Fruit fly (Drosophila melanogaster) whole organism, embryonic: ENCODE data around the gene Kaz1-ORFB.

Experiments used
- Ada2b ChIP-seq: fragments of 200-800 bp; sonication (Bioruptor generic); IDR thresholded peaks from 2 replicates; pipeline ENCODE4 v1.3.6; 2022; ENCODE audit warnings: missing biosample characterization, missing genetic modification characterization
- Atf3 ChIP-seq: fragments of 200-800 bp; sonication (Bioruptor generic); optimal IDR thresholded peaks from 3 replicates; lab custom pipeline; 2016; ENCODE audit warnings: missing biosample characterization, missing genetic modification characterization
- BEAF-32 ChIP-seq: fragments of 200-800 bp; sonication (Bioruptor generic); optimal IDR thresholded peaks from 3 replicates; lab custom pipeline; 2017; ENCODE audit warnings: missing biosample characterization, missing genetic modification characterization, mild to moderate bottlenecking, moderate library complexity, missing genetic modification reagents
- Bgb ChIP-seq: fragments of 200-800 bp; sonication (Bioruptor generic); IDR thresholded peaks from 2 replicates; pipeline ENCODE4 v1.3.6; 2022; ENCODE audit warnings: missing biosample characterization, missing genetic modification characterization; ENCODE audit not compliant: partially characterized antibody
- BtbVII ChIP-seq: fragments of 200-800 bp; sonication (Bioruptor generic); optimal IDR thresholded peaks from 3 replicates; lab custom pipeline; 2017; ENCODE audit warnings: missing biosample characterization, mild to moderate bottlenecking, missing genetic modification characterization
- CG10267 ChIP-seq: fragments of 200-800 bp; sonication (Bioruptor generic); optimal IDR thresholded peaks from 2 replicates; lab custom pipeline; 2018; ENCODE audit warnings: missing biosample characterization, mild to moderate bottlenecking, missing genetic modification characterization, moderate library complexity
- CG12155 ChIP-seq: fragments of 200-800 bp; sonication (Bioruptor generic); optimal IDR thresholded peaks from 3 replicates; lab custom pipeline; 2016; ENCODE audit warnings: missing biosample characterization, missing genetic modification characterization
- CG12659 ChIP-seq: fragments of 200-800 bp; sonication (Bioruptor generic); optimal IDR thresholded peaks from 3 replicates; lab custom pipeline; 2017; ENCODE audit warnings: mild to moderate bottlenecking, missing biosample characterization, missing genetic modification reagents, missing genetic modification characterization
- CG13287 ChIP-seq: fragments of 200-800 bp; sonication (Bioruptor generic); IDR thresholded peaks from 2 replicates; pipeline ENCODE4 v1.3.6; 2022; ENCODE audit warnings: missing biosample characterization, missing genetic modification characterization; ENCODE audit not compliant: partially characterized antibody
- CG14710 ChIP-seq: fragments of 200-800 bp; sonication (Bioruptor generic); optimal IDR thresholded peaks from 3 replicates; lab custom pipeline; 2019; ENCODE audit warnings: missing biosample characterization, mild to moderate bottlenecking, missing genetic modification characterization, moderate library complexity
- CG15514 ChIP-seq: fragments of 200-800 bp; sonication (Bioruptor generic); optimal IDR thresholded peaks from 3 replicates; lab custom pipeline; 2017; ENCODE audit warnings: missing biosample characterization, missing genetic modification characterization, mild to moderate bottlenecking, moderate library complexity, missing genetic modification reagents
- CG17612 ChIP-seq: fragments of 200-800 bp; sonication (Bioruptor generic); IDR thresholded peaks from 2 replicates; pipeline ENCODE4 v1.3.6; 2022; ENCODE audit warnings: missing biosample characterization, missing genetic modification characterization
- CG18619 ChIP-seq: fragments of 200-800 bp; sonication (Bioruptor generic); optimal IDR thresholded peaks from 3 replicates; lab custom pipeline; 2017; ENCODE audit warnings: missing biosample characterization, mild to moderate bottlenecking, missing genetic modification characterization
- CG2116 ChIP-seq: fragments of 200-800 bp; sonication (Bioruptor generic); optimal IDR thresholded peaks from 3 replicates; lab custom pipeline; 2018; ENCODE audit warnings: missing biosample characterization, mild to moderate bottlenecking, missing genetic modification characterization
- CG34224 ChIP-seq: fragments of 200-800 bp; sonication (Bioruptor generic); IDR thresholded peaks from 3 replicates; pipeline ENCODE4 v1.3.6; 2022; ENCODE audit warnings: missing biosample characterization, missing genetic modification characterization; ENCODE audit not compliant: partially characterized antibody
- CG42726 ChIP-seq: fragments of 200-800 bp; sonication (Bioruptor generic); IDR thresholded peaks from 2 replicates; pipeline ENCODE4 v1.3.6; 2022; ENCODE audit warnings: missing biosample characterization, missing genetic modification characterization; ENCODE audit not compliant: partially characterized antibody
- CG9215 ChIP-seq: fragments of 200-800 bp; sonication (Bioruptor generic); IDR thresholded peaks from 2 replicates; pipeline ENCODE4 v1.3.6; 2022; ENCODE audit warnings: missing biosample characterization, missing genetic modification characterization
- Dll ChIP-seq: fragments of 200-800 bp; sonication (Bioruptor generic); IDR thresholded peaks from 4 replicates; pipeline ENCODE4 v1.3.6; 2022; ENCODE audit warnings: missing biosample characterization, missing genetic modification characterization; ENCODE audit not compliant: partially characterized antibody
- Dp ChIP-seq: fragments of 200-800 bp; sonication (Bioruptor generic); optimal IDR thresholded peaks from 2 replicates; lab custom pipeline; 2018; ENCODE audit warnings: missing biosample characterization, mild to moderate bottlenecking, missing genetic modification characterization, moderate library complexity
- H15 ChIP-seq: fragments of 200-800 bp; sonication (Bioruptor generic); IDR thresholded peaks from 3 replicates; pipeline ENCODE4 v1.3.6; 2022; ENCODE audit warnings: missing biosample characterization, missing genetic modification characterization
- HmgZ ChIP-seq: fragments of 200-800 bp; sonication (Bioruptor generic); optimal IDR thresholded peaks from 2 replicates; lab custom pipeline; 2018; ENCODE audit warnings: missing biosample characterization, mild to moderate bottlenecking, missing genetic modification characterization
- Lpt ChIP-seq: fragments of >200 bp; optimal IDR thresholded peaks from 2 replicates; lab custom pipeline; 2018; ENCODE audit warnings: missing biosample characterization, missing genetic modification characterization
- MBD-R2 ChIP-seq: fragments of 200-800 bp; sonication (Bioruptor generic); IDR thresholded peaks from 2 replicates; pipeline ENCODE4 v1.3.6; 2022; ENCODE audit warnings: missing biosample characterization, missing genetic modification characterization
- MESR4 ChIP-seq: fragments of 200-800 bp; sonication (Bioruptor generic); optimal IDR thresholded peaks from 2 replicates; lab custom pipeline; 2018; ENCODE audit warnings: missing biosample characterization, mild to moderate bottlenecking, missing genetic modification characterization, moderate library complexity
- Nf-YB ChIP-seq: fragments of 200-800 bp; sonication (Bioruptor generic); optimal IDR thresholded peaks from 3 replicates; lab custom pipeline; 2019; ENCODE audit warnings: missing biosample characterization, mild to moderate bottlenecking, missing genetic modification characterization, moderate library complexity
- Sin3A ChIP-seq: fragments of >200 bp; optimal IDR thresholded peaks from 2 replicates; lab custom pipeline; 2018
- Sry-β ChIP-seq: fragments of 200-800 bp; sonication (Bioruptor generic); optimal IDR thresholded peaks from 2 replicates; lab custom pipeline; 2018; ENCODE audit warnings: missing biosample characterization, mild to moderate bottlenecking, missing genetic modification characterization, moderate library complexity
- Sry-δ ChIP-seq: fragments of 200-800 bp; sonication (Bioruptor generic); optimal IDR thresholded peaks from 2 replicates; lab custom pipeline; 2016; ENCODE audit warnings: missing biosample characterization, missing genetic modification characterization
- Vsx1 ChIP-seq: fragments of 200-800 bp; sonication (Bioruptor generic); optimal IDR thresholded peaks from 2 replicates; lab custom pipeline; 2017; ENCODE audit warnings: missing biosample characterization, mild to moderate bottlenecking, missing genetic modification characterization, missing genetic modification reagents
- Xbp1 ChIP-seq: fragments of 200-800 bp; sonication (Bioruptor generic); optimal IDR thresholded peaks from 3 replicates; lab custom pipeline; 2016; ENCODE audit warnings: missing biosample characterization, mild to moderate bottlenecking, missing genetic modification characterization
- amos ChIP-seq: fragments of 200-800 bp; sonication (Bioruptor generic); IDR thresholded peaks from 2 replicates; pipeline ENCODE4 v1.3.6; 2022; ENCODE audit warnings: missing biosample characterization, missing genetic modification characterization; ENCODE audit not compliant: partially characterized antibody
- bbx ChIP-seq: fragments of 200-800 bp; sonication (Bioruptor generic); IDR thresholded peaks from 2 replicates; pipeline ENCODE4 v1.3.6; 2022; ENCODE audit warnings: missing biosample characterization, missing genetic modification characterization; ENCODE audit not compliant: partially characterized antibody
- bowl ChIP-seq: fragments of 200-800 bp; sonication (Bioruptor generic); IDR thresholded peaks from 2 replicates; pipeline ENCODE4 v1.3.6; 2022; ENCODE audit warnings: missing biosample characterization, missing genetic modification characterization
- chm ChIP-seq: fragments of 200-800 bp; sonication (Bioruptor generic); IDR thresholded peaks from 2 replicates; pipeline ENCODE4 v1.3.6; 2022; ENCODE audit warnings: missing biosample characterization, missing genetic modification characterization
- croc ChIP-seq: fragments of 200-800 bp; sonication (Bioruptor generic); conservative IDR thresholded peaks from 3 replicates; pipeline ENCODE4 v1.3.6; 2022; ENCODE audit warnings: missing biosample characterization, missing genetic modification characterization
- dysf ChIP-seq: fragments of 200-800 bp; sonication (Bioruptor generic); IDR thresholded peaks from 3 replicates; pipeline ENCODE4 v1.3.6; 2022; ENCODE audit warnings: missing biosample characterization, missing genetic modification characterization
- ems ChIP-seq: fragments of 200-800 bp; sonication (Bioruptor generic); optimal IDR thresholded peaks from 3 replicates; lab custom pipeline; 2016; ENCODE audit warnings: missing biosample characterization, missing genetic modification characterization
- ewg ChIP-seq: fragments of 200-800 bp; sonication (Bioruptor generic); optimal IDR thresholded peaks from 3 replicates; lab custom pipeline; 2017; ENCODE audit warnings: mild to moderate bottlenecking, missing biosample characterization, missing genetic modification reagents, missing genetic modification characterization
- fd96Cb ChIP-seq: fragments of 200-800 bp; sonication (Bioruptor generic); optimal IDR thresholded peaks from 2 replicates; lab custom pipeline; 2018; ENCODE audit warnings: missing biosample characterization, mild to moderate bottlenecking, missing genetic modification characterization, moderate library complexity
- gfzf ChIP-seq: fragments of 200-800 bp; sonication (Bioruptor generic); optimal IDR thresholded peaks from 2 replicates; lab custom pipeline; 2016; ENCODE audit warnings: missing biosample characterization, mild to moderate bottlenecking, missing genetic modification characterization, moderate library complexity
- org-1 ChIP-seq: fragments of 200-800 bp; sonication (Bioruptor generic); optimal IDR thresholded peaks from 2 replicates; lab custom pipeline; 2017; ENCODE audit warnings: missing biosample characterization, missing genetic modification characterization
- pan ChIP-seq, 4 experiments: fragments of >200 bp in 3 of 4; fragments of 200-800 bp in 1 of 4; sonication (Bioruptor generic) in 1 of 4; optimal IDR thresholded peaks in 3 of 4; IDR thresholded peaks in 1 of 4; 2 replicates each; pipeline versions ENCODE4 v1.3.6 to Lab custom; 2017 to 2022; ENCODE audit warnings: missing biosample characterization in 2 of 4, missing genetic modification characterization in 2 of 4, mixed read lengths in 1 of 4
- phol ChIP-seq: fragments of 200-800 bp; sonication (Bioruptor generic); optimal IDR thresholded peaks from 3 replicates; lab custom pipeline; 2018; ENCODE audit warnings: missing biosample characterization, mild to moderate bottlenecking, missing genetic modification characterization, moderate library complexity
- pzg ChIP-seq: fragments of 200-800 bp; sonication (Bioruptor generic); optimal IDR thresholded peaks from 3 replicates; lab custom pipeline; 2018; ENCODE audit warnings: missing biosample characterization, mild to moderate bottlenecking, missing genetic modification characterization, moderate library complexity
- row ChIP-seq: fragments of 200-800 bp; sonication (Bioruptor generic); IDR thresholded peaks from 3 replicates; pipeline ENCODE4 v1.3.6; 2022; ENCODE audit warnings: missing biosample characterization, missing genetic modification characterization
- run ChIP-seq: fragments of 200-800 bp; sonication (Bioruptor generic); optimal IDR thresholded peaks from 3 replicates; lab custom pipeline; 2018; ENCODE audit warnings: missing biosample characterization, mild to moderate bottlenecking, missing genetic modification characterization
- trem ChIP-seq: fragments of 200-800 bp; optimal IDR thresholded peaks from 3 replicates; lab custom pipeline; 2019; ENCODE audit warnings: missing biosample characterization, mild to moderate bottlenecking, missing genetic modification characterization, moderate library complexity

The Kaz1-ORFB gene

DNA sequence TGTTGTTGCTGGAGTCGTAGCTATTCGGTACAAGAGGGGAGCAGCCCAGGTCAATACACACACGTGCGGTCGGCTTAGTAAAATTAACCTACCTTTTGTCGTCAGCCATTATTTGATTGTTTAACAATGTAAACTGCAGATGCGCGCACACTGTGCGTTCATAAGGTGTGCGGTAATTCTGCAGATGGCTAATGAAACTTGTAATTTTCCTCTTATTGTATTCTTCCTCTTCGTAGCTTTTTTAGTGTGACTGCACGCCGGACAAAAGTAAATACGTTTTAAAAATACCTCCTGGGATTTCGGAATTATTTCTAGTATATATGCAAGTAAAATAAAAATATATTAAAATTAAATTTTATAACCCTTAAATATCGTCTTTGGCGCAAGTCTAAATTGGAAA, 5.2 kb upstream of the Kaz1-ORFB start, which contains the start of gene Prp4k (continued):
- no peak for TF ChIP-seq croc (GFP tag; lab: Robert Waterston, UW)
- TF ChIP-seq, all 482 proteins: peak for 32

DNA sequence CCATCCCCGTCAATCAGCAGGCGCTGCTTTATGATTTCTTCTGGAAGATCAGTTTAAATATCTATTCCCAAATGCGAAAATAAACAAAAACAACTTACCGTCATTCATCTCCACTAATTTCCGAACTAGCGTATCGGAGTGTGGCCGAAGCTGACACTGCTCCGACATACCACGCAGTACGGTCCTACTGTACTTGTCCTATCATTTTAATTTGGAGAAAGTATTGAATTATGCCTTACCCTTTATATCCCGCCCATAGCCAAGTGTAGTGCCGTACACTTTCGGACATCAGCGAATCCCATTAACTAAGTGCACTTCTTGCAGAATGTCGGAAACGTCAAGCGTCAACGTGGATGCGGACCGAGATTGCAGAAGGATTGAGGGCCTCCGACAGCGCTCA, 3.9 kb upstream of the Kaz1-ORFB start, which contains the start of the genes thoc7 and Dis3l2:
TSS of gene thoc7 (minus strand) at position 168 of the 400 bp plus-strand sequence.
TSS of gene Dis3l2 (plus strand) at position 190 of the 400 bp plus-strand sequence.
- TF ChIP-seq bowl (GFP tag; lab: Robert Waterston, UW), result no peak
- TF ChIP-seq Ada2b (GFP tag; lab: Robert Waterston, UW), result no peak
- TF ChIP-seq CG34224 (GFP tag; lab: Robert Waterston, UW), result peak; percentile 39; the same call in 1 of the 3 replicates
- TF ChIP-seq Vsx1, result no peak
- TF ChIP-seq Bgb (GFP tag; lab: Robert Waterston, UW), result peak; percentile 19; the same call in 1 of the 2 replicates
- peak; percentile 24 for TF ChIP-seq BEAF-32 (GFP tag; lab: Kevin White, UChicago)
- TF ChIP-seq pzg (GFP tag; lab: Kevin White, UChicago), result peak; percentile 61
- TF ChIP-seq CG42726 (GFP tag; lab: Robert Waterston, UW), result no peak
- peak; percentile 7; the same call in 1 of the 2 replicates for TF ChIP-seq bbx (GFP tag; lab: Robert Waterston, UW)
- TF ChIP-seq pan (optimal IDR thresholded peaks at IDR 0.05; lab: Kevin White, UChicago), result no peak
- no peak for TF ChIP-seq pan (GFP tag; optimal IDR thresholded peaks at IDR 0.05 in 1 of 2, IDR thresholded peaks at IDR 0.05 in 1 of 2)
- TF ChIP-seq Dp, result peak; percentile 11
- TF ChIP-seq CG12155 (GFP tag; lab: Kevin White, UChicago), result no peak
- no peak for TF ChIP-seq Xbp1
- TF ChIP-seq Nf-YB (GFP tag; lab: Kevin White, UChicago), result no peak
- TF ChIP-seq ems, result no peak
- peak; percentile 10 for TF ChIP-seq CG2116 (GFP tag; lab: Kevin White, UChicago)
- TF ChIP-seq CG18619, result no peak
- TF ChIP-seq HmgZ (tag; lab: Kevin White, UChicago), result peak; percentile 0
- no peak for TF ChIP-seq org-1 (GFP tag; lab: Kevin White, UChicago)
- no peak for TF ChIP-seq ewg (GFP tag; lab: Kevin White, UChicago)
- peak; percentile 80 for TF ChIP-seq MESR4
- TF ChIP-seq dysf (GFP tag; lab: Robert Waterston, UW), result no peak
- TF ChIP-seq CG15514 (GFP tag; lab: Kevin White, UChicago), result peak; percentile 32
- no peak for TF ChIP-seq run (tag; lab: Kevin White, UChicago)
- TF ChIP-seq CG14710 (tag; lab: Kevin White, UChicago), result peak; percentile 16
- TF ChIP-seq trem (tag; lab: Kevin White, UChicago), result peak; percentile 5
- TF ChIP-seq Lpt (GFP tag; lab: Kevin White, UChicago), result no peak
- TF ChIP-seq Dll (GFP tag; lab: Robert Waterston, UW), result peak; percentile 20; the same call in 1 of the 4 replicates
- no peak for TF ChIP-seq BtbVII (GFP tag; lab: Kevin White, UChicago)
- TF ChIP-seq fd96Cb (tag; lab: Kevin White, UChicago), result no peak
- TF ChIP-seq Sin3A, result peak; percentile 40
- TF ChIP-seq Atf3 (GFP tag; lab: Kevin White, UChicago), result no peak
- TF ChIP-seq MBD-R2 (GFP tag; lab: Robert Waterston, UW), result peak; percentile 80
- peak; percentile 16 for TF ChIP-seq Sry-δ (GFP tag; lab: Kevin White, UChicago)
- TF ChIP-seq CG17612 (GFP tag; lab: Robert Waterston, UW), result no peak
- peak; percentile 10 for TF ChIP-seq phol (tag; lab: Kevin White, UChicago)
- no peak for TF ChIP-seq CG10267 (tag; lab: Kevin White, UChicago)
- peak; percentile 12 for TF ChIP-seq CG12659
- TF ChIP-seq row (GFP tag; lab: Robert Waterston, UW), result 0 out of 3 replicates have a peak, but pooled peaks have one; percentile 13
- peak; percentile 42; the same call in 1 of the 2 replicates for TF ChIP-seq CG13287
- peak; percentile 87 for TF ChIP-seq gfzf (GFP tag; lab: Kevin White, UChicago)
- no peak for TF ChIP-seq CG9215 (GFP tag; lab: Robert Waterston, UW)
- TF ChIP-seq chm (GFP tag; lab: Robert Waterston, UW), result no peak
- no peak for TF ChIP-seq Sry-β (GFP tag; lab: Kevin White, UChicago)
- peak; percentile 29; the same call in 1 of the 2 replicates for TF ChIP-seq amos
- no peak for TF ChIP-seq H15
